Worm (Caenorhabditis elegans) whole organism, late embryonic: ENCODE results near the gene nsy-7.

Experiments used
- C08G9.2 ChIP-seq: sonication (generic microtip); optimal IDR thresholded peaks from 2 replicates; lab custom pipeline; 2016; ENCODE audit warnings: mild to moderate bottlenecking, missing genetic modification characterization, moderate library complexity, missing compliant biosample characterization
- C38D4.7 ChIP-seq: fragments of 200-800 bp; sonication (Bioruptor generic); optimal IDR thresholded peaks from 2 replicates; lab custom pipeline; 2018; ENCODE audit warnings: mild to moderate bottlenecking, missing genetic modification characterization, moderate library complexity, missing compliant biosample characterization
- Y22D7AL.16 ChIP-seq: sonication (generic microtip); optimal IDR thresholded peaks from 2 replicates; lab custom pipeline; 2016; ENCODE audit warnings: missing genetic modification characterization, missing compliant biosample characterization
- ahr-1 ChIP-seq: sonication (generic microtip); optimal IDR thresholded peaks from 2 replicates; lab custom pipeline; 2016; ENCODE audit warnings: missing genetic modification characterization, missing compliant biosample characterization
- ceh-14 ChIP-seq: sonication (generic microtip); optimal IDR thresholded peaks from 2 replicates; lab custom pipeline; 2016; ENCODE audit warnings: missing genotype, missing genetic modification characterization, missing compliant biosample characterization
- ceh-22 ChIP-seq: sonication (generic microtip); optimal IDR thresholded peaks from 2 replicates; lab custom pipeline; 2017; ENCODE audit warnings: missing biosample characterization, missing genetic modification characterization
- ceh-24 ChIP-seq: sonication (generic microtip); optimal IDR thresholded peaks from 2 replicates; lab custom pipeline; 2016; ENCODE audit warnings: mild to moderate bottlenecking, missing genetic modification characterization, missing compliant biosample characterization
- ceh-31 ChIP-seq: sonication (generic microtip); optimal IDR thresholded peaks from 2 replicates; lab custom pipeline; 2016; ENCODE audit warnings: missing genetic modification characterization, missing compliant biosample characterization
- ceh-34 ChIP-seq: sonication (generic microtip); optimal IDR thresholded peaks from 2 replicates; lab custom pipeline; 2016; ENCODE audit warnings: mild to moderate bottlenecking, missing genetic modification characterization, missing compliant biosample characterization
- ceh-48 ChIP-seq: sonication (generic microtip); optimal IDR thresholded peaks from 2 replicates; lab custom pipeline; 2016; ENCODE audit warnings: missing genetic modification characterization, inconsistent platforms, missing compliant biosample characterization
- ceh-6 ChIP-seq: fragments of 200-800 bp; sonication (Bioruptor generic); optimal IDR thresholded peaks from 2 replicates; lab custom pipeline; 2018; ENCODE audit warnings: mild to moderate bottlenecking, missing genetic modification characterization, missing compliant biosample characterization
- dve-1 ChIP-seq: sonication (generic microtip); optimal IDR thresholded peaks from 2 replicates; lab custom pipeline; 2017; ENCODE audit warnings: antibody characterized with exemption, mild to moderate bottlenecking, missing genetic modification characterization, missing compliant biosample characterization
- elt-2 ChIP-seq: sonication (generic microtip); optimal IDR thresholded peaks from 2 replicates; lab custom pipeline; 2016; ENCODE audit warnings: missing genetic modification reagents, missing genetic modification characterization, missing compliant biosample characterization
- eyg-1 ChIP-seq: sonication (generic microtip); optimal IDR thresholded peaks from 2 replicates; lab custom pipeline; 2016; ENCODE audit warnings: missing genotype, missing genetic modification characterization, missing compliant biosample characterization
- fax-1 ChIP-seq: sonication (generic microtip); optimal IDR thresholded peaks from 2 replicates; lab custom pipeline; 2016; ENCODE audit warnings: missing genotype, missing genetic modification characterization, missing compliant biosample characterization
- fkh-10 ChIP-seq: fragments of 150-350 bp; optimal IDR thresholded peaks from 2 replicates; lab custom pipeline; 2014; ENCODE audit warnings: missing biosample characterization, missing genetic modification reagents, missing genetic modification characterization
- fkh-6 ChIP-seq: sonication (generic microtip); optimal IDR thresholded peaks from 2 replicates; lab custom pipeline; 2016; ENCODE audit warnings: missing genetic modification characterization, missing compliant biosample characterization
- gmeb-2 ChIP-seq: sonication (generic microtip); optimal IDR thresholded peaks from 2 replicates; lab custom pipeline; 2016; ENCODE audit warnings: missing genetic modification characterization, inconsistent platforms, missing compliant biosample characterization
- hlh-6 ChIP-seq: sonication (generic microtip); optimal IDR thresholded peaks from 2 replicates; lab custom pipeline; 2016; ENCODE audit warnings: missing genotype, missing genetic modification characterization, missing compliant biosample characterization
- lin-11 ChIP-seq: fragments of 200-800 bp; sonication (Bioruptor generic); optimal IDR thresholded peaks from 2 replicates; lab custom pipeline; 2018; ENCODE audit warnings: mild to moderate bottlenecking, missing genetic modification characterization, missing compliant biosample characterization
- madf-2 ChIP-seq: sonication (generic microtip); optimal IDR thresholded peaks from 2 replicates; lab custom pipeline; 2017; ENCODE audit warnings: missing genetic modification characterization, missing compliant biosample characterization
- nhr-11 ChIP-seq: fragments of 150-350 bp; optimal IDR thresholded peaks from 2 replicates; lab custom pipeline; 2014; ENCODE audit warnings: missing biosample characterization, missing genetic modification characterization
- odd-2 ChIP-seq: sonication (generic microtip); optimal IDR thresholded peaks from 2 replicates; lab custom pipeline; 2017; ENCODE audit warnings: antibody characterized with exemption, mild to moderate bottlenecking, missing genetic modification characterization, missing compliant biosample characterization
- pax-1 ChIP-seq: fragments of 150-350 bp; optimal IDR thresholded peaks from 2 replicates; lab custom pipeline; 2014; ENCODE audit warnings: missing biosample characterization, missing genetic modification characterization
- pros-1 ChIP-seq: fragments of 150-350 bp; optimal IDR thresholded peaks from 2 replicates; lab custom pipeline; 2014; ENCODE audit warnings: missing biosample characterization, missing genetic modification reagents, missing genetic modification characterization
- sdc-2 ChIP-seq: sonication (generic microtip); optimal IDR thresholded peaks from 2 replicates; lab custom pipeline; 2016; ENCODE audit warnings: missing genotype, missing genetic modification characterization, missing compliant biosample characterization
- sox-2 ChIP-seq: fragments of 200-800 bp; sonication (Bioruptor generic); IDR thresholded peaks from 2 replicates; pipeline ENCODE4 v1.3.6; 2022; ENCODE audit warnings: missing genetic modification reagents, missing genetic modification characterization, missing compliant biosample characterization
- syd-9 ChIP-seq: sonication (generic microtip); optimal IDR thresholded peaks from 2 replicates; lab custom pipeline; 2016; ENCODE audit warnings: mild to moderate bottlenecking, missing genetic modification characterization, moderate library complexity, missing compliant biosample characterization
- tbx-2 ChIP-seq: sonication (generic microtip); optimal IDR thresholded peaks from 2 replicates; lab custom pipeline; 2016; ENCODE audit warnings: missing genetic modification characterization, missing compliant biosample characterization
- unc-3 ChIP-seq, 2 experiments: fragments of 200-800 bp in 1 of 2; sonication (Bioruptor generic) in 1 of 2; sonication (generic microtip) in 1 of 2; conservative IDR thresholded peaks in 1 of 2; optimal IDR thresholded peaks in 1 of 2; 2 replicates each; pipeline versions ENCODE4 v1.3.6 to Lab custom; 2016 to 2022; ENCODE audit warnings: missing compliant biosample characterization in 2 of 2, missing genetic modification characterization in 2 of 2, missing genetic modification reagents in 1 of 2
- unc-42 ChIP-seq: sonication (generic microtip); optimal IDR thresholded peaks from 2 replicates; lab custom pipeline; 2016; ENCODE audit warnings: missing genotype, missing genetic modification characterization, missing compliant biosample characterization
- unc-55 ChIP-seq: sonication (generic microtip); optimal IDR thresholded peaks from 2 replicates; lab custom pipeline; 2017; ENCODE audit warnings: missing biosample characterization, missing genetic modification reagents, missing genetic modification characterization

Gene nsy-7

DNA sequence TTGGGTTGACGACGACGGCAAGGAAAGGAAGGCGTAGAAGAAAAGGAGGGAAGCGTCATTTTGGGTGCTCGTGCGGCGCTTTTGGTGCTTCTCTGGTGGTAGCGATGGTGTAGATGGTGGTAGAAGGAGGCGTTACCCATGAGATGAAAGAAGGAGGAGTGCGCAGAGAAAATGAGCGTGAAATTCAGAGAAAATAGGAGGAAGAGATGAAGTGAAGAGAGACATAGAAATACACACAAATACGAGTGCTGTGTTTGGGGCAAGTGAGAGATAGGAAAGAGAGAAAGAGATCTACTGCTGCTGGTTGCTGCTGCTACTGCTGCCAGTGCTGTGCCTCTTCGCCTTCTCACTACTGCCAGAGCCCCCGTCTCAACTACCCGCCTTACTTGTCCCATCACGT, 19.9 kb downstream of the nsy-7 start (continued):
- TF ChIP-seq unc-3 (GFP tag; conservative IDR thresholded peaks at IDR 0.05; lab: Robert Waterston, UW) (peak; percentile 37; the same call in 1 of the 2 replicates), unc-3 (tag; optimal IDR thresholded peaks at IDR 0.05; lab: Kevin White, UChicago) (no peak), C08G9.2 (peak; percentile 30), dve-1 (tag; lab: Kevin White, UChicago) (no peak), Y22D7AL.16 (tag; lab: Kevin White, UChicago) (no peak), sdc-2 (peak; percentile 52), ceh-22 (no peak), syd-9 (tag; lab: Kevin White, UChicago) (peak; percentile 2), unc-55 (GFP tag; lab: Kevin White, UChicago) (peak; percentile 49), fax-1 (tag; lab: Kevin White, UChicago) (peak; percentile 7), odd-2 (tag; lab: Kevin White, UChicago) (no peak), sox-2 (GFP tag; lab: Robert Waterston, UW) (no peak), ceh-34 (tag; lab: Kevin White, UChicago) (peak; percentile 50), ceh-31 (peak; percentile 76), tbx-2 (tag; lab: Kevin White, UChicago) (peak; percentile 52), C38D4.7 (GFP tag; lab: Kevin White, UChicago) (peak; percentile 9), ceh-6 (no peak), ceh-48 (tag; lab: Kevin White, UChicago) (no peak)

DNA sequence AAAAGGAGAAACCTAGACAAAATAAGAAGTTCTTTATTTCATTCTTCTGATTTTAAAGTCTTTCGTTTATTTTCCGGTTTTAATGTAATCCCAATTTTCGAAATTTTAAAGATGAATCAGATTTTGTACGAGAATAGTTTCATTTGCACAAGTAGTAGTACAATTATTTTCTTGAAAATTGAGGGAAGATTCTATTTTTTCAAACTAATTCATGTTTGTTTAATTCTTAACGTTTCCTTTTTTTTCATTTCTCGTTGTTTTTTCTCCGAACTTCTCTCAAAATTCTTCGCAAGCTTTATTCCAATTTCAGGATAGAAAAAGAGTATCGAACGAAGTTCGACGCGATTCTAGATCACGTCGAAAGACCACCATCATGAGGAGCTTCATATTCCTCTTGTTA, 24.1 kb downstream of the nsy-7 start, which contains the start of gene sax-7:
Gene sax-7 (plus strand): TSS at position 301 of the 400 bp plus-strand sequence.
- TF ChIP-seq gmeb-2 (tag; lab: Kevin White, UChicago): no peak

DNA sequence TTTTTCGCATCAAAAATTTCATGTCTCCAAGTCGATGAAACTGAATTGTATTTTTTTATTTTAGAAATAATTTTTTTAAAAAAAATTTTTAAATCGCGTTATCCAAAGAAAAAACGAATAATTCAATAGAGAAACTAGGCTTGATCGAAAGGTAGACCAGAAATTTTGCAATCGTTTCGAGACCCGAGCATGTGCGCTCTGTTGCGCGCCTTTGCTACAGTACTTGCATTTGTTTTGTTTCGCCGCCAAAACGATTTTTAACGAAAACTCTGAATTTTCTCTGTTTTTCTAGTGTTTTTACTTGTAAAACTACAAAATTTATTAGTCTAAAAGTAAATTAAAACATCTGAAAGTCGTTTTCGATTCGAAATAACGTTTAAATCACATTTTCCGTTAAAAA, 25.2 kb downstream of the nsy-7 start:
- no peak for TF ChIP-seq gmeb-2 (tag; lab: Kevin White, UChicago)
- TF ChIP-seq dve-1 (tag; lab: Kevin White, UChicago): no peak
- no peak for TF ChIP-seq pros-1 (tag; lab: Kevin White, UChicago)
- TF ChIP-seq fax-1 (tag; lab: Kevin White, UChicago): no peak
- TF ChIP-seq ceh-14 (tag; lab: Kevin White, UChicago): no peak
- TF ChIP-seq elt-2 (tag; lab: Kevin White, UChicago): no peak
- no peak for TF ChIP-seq Y22D7AL.16 (tag; lab: Kevin White, UChicago)
- no peak for TF ChIP-seq tbx-2 (tag; lab: Kevin White, UChicago)
- TF ChIP-seq lin-11: no peak
- TF ChIP-seq ahr-1 (tag; lab: Kevin White, UChicago): no peak
- no peak for TF ChIP-seq eyg-1 (tag; lab: Kevin White, UChicago)
- TF ChIP-seq nhr-11 (tag; lab: Kevin White, UChicago): no peak
- TF ChIP-seq fkh-6: no peak
- TF ChIP-seq ceh-24 (tag; lab: Kevin White, UChicago): no peak
- no peak for TF ChIP-seq fkh-10
- no peak for TF ChIP-seq unc-3 (GFP tag; conservative IDR thresholded peaks at IDR 0.05; lab: Robert Waterston, UW)
- TF ChIP-seq unc-3 (tag; optimal IDR thresholded peaks at IDR 0.05; lab: Kevin White, UChicago): no peak
- TF ChIP-seq, all 69 proteins: peak for 0

DNA sequence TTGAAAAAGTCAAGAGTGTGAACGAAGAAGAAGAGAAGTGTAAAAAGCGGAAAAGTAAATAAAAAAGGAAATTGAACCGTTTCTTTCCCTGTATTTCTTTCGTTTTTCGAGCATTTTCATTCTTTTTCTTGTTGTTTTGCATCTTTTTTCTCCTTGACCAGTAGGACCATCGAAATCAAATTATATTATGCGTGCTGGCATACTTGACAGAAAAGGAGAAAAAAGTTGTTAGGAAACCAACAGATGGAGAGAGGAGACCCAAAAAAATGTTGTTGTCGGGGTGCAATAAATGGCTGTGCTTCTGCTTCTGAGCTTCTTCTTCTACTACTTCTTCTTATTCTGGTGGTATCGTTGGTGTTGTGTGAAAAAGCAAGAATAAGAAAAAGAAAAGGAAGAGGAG, 32.5 kb downstream of the nsy-7 start:
- TF ChIP-seq ceh-6 (no peak), unc-42 (tag; lab: Kevin White, UChicago) (peak; percentile 75)

DNA sequence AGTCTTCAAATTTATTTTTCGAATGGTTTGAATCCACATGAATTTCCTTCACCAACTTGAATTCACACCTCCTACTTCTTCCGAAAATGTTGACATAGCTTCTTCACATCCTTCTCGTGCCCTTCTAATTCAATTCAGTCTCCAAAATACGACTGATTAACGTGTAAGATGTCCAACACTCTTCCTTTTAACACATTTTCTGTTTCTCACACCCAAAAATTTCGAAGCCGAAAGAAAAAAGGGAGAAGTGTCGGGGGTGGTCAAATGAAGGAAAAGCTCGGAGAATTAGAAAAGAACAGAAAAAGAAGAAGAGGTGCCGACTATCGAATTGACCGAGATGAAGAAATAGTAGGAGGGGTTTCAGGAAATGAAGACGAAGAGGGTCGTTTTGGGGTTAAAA, 33.8 kb downstream of the nsy-7 start:
- peak; percentile 69 for TF ChIP-seq unc-42 (tag; lab: Kevin White, UChicago)
- no peak for TF ChIP-seq pax-1 (tag; lab: Kevin White, UChicago)
- peak; percentile 28 for TF ChIP-seq ceh-31
- no peak for TF ChIP-seq madf-2 (tag; lab: Kevin White, UChicago)
- no peak for TF ChIP-seq hlh-6 (tag; lab: Kevin White, UChicago)
